Fruit fly (Drosophila melanogaster) whole organism, embryonic: ENCODE results near the gene Cubn.

Source experiments
- CG10209 ChIP-seq: fragments of 200-800 bp; sonication (Bioruptor generic); optimal IDR thresholded peaks from 3 replicates; lab custom pipeline; 2017; ENCODE audit warnings: missing biosample characterization, mild to moderate bottlenecking, missing genetic modification characterization, missing genetic modification reagents
- CG11504 ChIP-seq: fragments of 200-800 bp; sonication (Bioruptor generic); optimal IDR thresholded peaks from 3 replicates; lab custom pipeline; 2019; ENCODE audit warnings: missing biosample characterization, mild to moderate bottlenecking, missing genetic modification characterization, moderate library complexity
- CG12942 ChIP-seq: fragments of 200-800 bp; sonication (Bioruptor generic); optimal IDR thresholded peaks from 3 replicates; lab custom pipeline; 2016; ENCODE audit warnings: missing biosample characterization, missing genetic modification characterization
- CG14050 ChIP-seq: fragments of 200-800 bp; sonication (Bioruptor generic); IDR thresholded peaks from 3 replicates; pipeline ENCODE4 v1.3.6; 2022; ENCODE audit warnings: missing biosample characterization, missing genetic modification characterization
- CG15269 ChIP-seq: fragments of 200-800 bp; sonication (Bioruptor generic); optimal IDR thresholded peaks from 2 replicates; lab custom pipeline; 2018; ENCODE audit warnings: missing biosample characterization, mild to moderate bottlenecking, missing genetic modification characterization, moderate library complexity
- CG16813 ChIP-seq: fragments of 200-800 bp; sonication (Bioruptor generic); IDR thresholded peaks from 3 replicates; pipeline ENCODE4 v1.3.6; 2022; ENCODE audit warnings: missing biosample characterization, missing genetic modification characterization; ENCODE audit not compliant: partially characterized antibody
- CG17829 ChIP-seq: fragments of 200-800 bp; optimal IDR thresholded peaks from 2 replicates; lab custom pipeline; 2019; ENCODE audit warnings: missing biosample characterization, mild to moderate bottlenecking, missing genetic modification characterization, moderate library complexity
- CG2120 ChIP-seq: fragments of 200-800 bp; sonication (Bioruptor generic); optimal IDR thresholded peaks from 3 replicates; lab custom pipeline; 2016; ENCODE audit warnings: missing biosample characterization, missing genetic modification characterization
- CG2202 ChIP-seq: fragments of 200-800 bp; sonication (Bioruptor generic); optimal IDR thresholded peaks from 2 replicates; lab custom pipeline; 2018; ENCODE audit warnings: missing biosample characterization, mild to moderate bottlenecking, missing genetic modification characterization
- CG31224 ChIP-seq: fragments of 200-800 bp; sonication (Bioruptor generic); IDR thresholded peaks from 2 replicates; pipeline ENCODE4 v1.3.6; 2022; ENCODE audit warnings: missing biosample characterization, missing genetic modification characterization
- CG3163 ChIP-seq: fragments of 200-800 bp; sonication (Bioruptor generic); optimal IDR thresholded peaks from 3 replicates; lab custom pipeline; 2016; ENCODE audit warnings: missing biosample characterization, missing genetic modification characterization
- CG3726 ChIP-seq: fragments of 200-800 bp; sonication (Bioruptor generic); IDR thresholded peaks from 3 replicates; pipeline ENCODE4, ENCODE4 v1.3.6; 2022; ENCODE audit warnings: missing biosample characterization, missing genetic modification characterization
- CG5953 ChIP-seq: fragments of 200-800 bp; sonication (Bioruptor generic); IDR thresholded peaks from 2 replicates; pipeline ENCODE4 v1.3.6; 2022; ENCODE audit warnings: missing biosample characterization, missing genetic modification characterization
- CG6689 ChIP-seq: fragments of 200-800 bp; sonication (Bioruptor generic); IDR thresholded peaks from 2 replicates; pipeline ENCODE4 v1.3.6; 2022; ENCODE audit warnings: missing biosample characterization, missing genetic modification characterization
- CG7271 ChIP-seq: fragments of 200-800 bp; sonication (Bioruptor generic); optimal IDR thresholded peaks from 2 replicates; lab custom pipeline; 2018; ENCODE audit warnings: missing biosample characterization, mild to moderate bottlenecking, missing genetic modification characterization, moderate library complexity
- CG7839 ChIP-seq: fragments of 200-800 bp; sonication (Bioruptor generic); optimal IDR thresholded peaks from 3 replicates; lab custom pipeline; 2018; ENCODE audit warnings: missing biosample characterization, mild to moderate bottlenecking, missing genetic modification characterization, moderate library complexity
- CG7928 ChIP-seq: fragments of 200-800 bp; sonication (Bioruptor generic); optimal IDR thresholded peaks from 2 replicates; lab custom pipeline; 2017; ENCODE audit warnings: missing biosample characterization, mild to moderate bottlenecking, missing genetic modification characterization
- CG8281 ChIP-seq: fragments of 200-800 bp; sonication (Bioruptor generic); optimal IDR thresholded peaks from 2 replicates; lab custom pipeline; 2018; ENCODE audit warnings: missing biosample characterization, mild to moderate bottlenecking, missing genetic modification characterization, moderate library complexity
- CG8290 ChIP-seq, 3 experiments: fragments of 200-800 bp; sonication (Bioruptor generic); optimal IDR thresholded peaks; 2 replicates each; lab custom pipeline; 2016 to 2019; ENCODE audit warnings: missing biosample characterization in 3 of 3, missing genetic modification characterization in 3 of 3, mild to moderate bottlenecking in 2 of 3, moderate library complexity in 1 of 3
- CG9437 ChIP-seq: fragments of 200-800 bp; sonication (Bioruptor generic); optimal IDR thresholded peaks from 2 replicates; lab custom pipeline; 2018; ENCODE audit warnings: missing biosample characterization, mild to moderate bottlenecking, missing genetic modification characterization
- CrebB ChIP-seq: fragments of 200-800 bp; sonication (Bioruptor generic); optimal IDR thresholded peaks from 3 replicates; lab custom pipeline; 2018; ENCODE audit warnings: missing biosample characterization, mild to moderate bottlenecking, missing genetic modification characterization
- D ChIP-seq, 2 experiments: fragments of 200-800 bp in 1 of 2; fragments of >200 bp in 1 of 2; sonication (Bioruptor generic) in 1 of 2; optimal IDR thresholded peaks; 2 replicates in 1 of 2; 3 replicates in 1 of 2; lab custom pipeline; 2017; ENCODE audit warnings: mild to moderate bottlenecking in 1 of 2, missing biosample characterization in 1 of 2, missing genetic modification characterization in 1 of 2, missing genetic modification reagents in 1 of 2
- Dfd ChIP-seq, 2 experiments: fragments of >200 bp; optimal IDR thresholded peaks; 2 replicates each; lab custom pipeline; 2017; ENCODE audit warnings: missing biosample characterization in 2 of 2, missing genetic modification characterization in 2 of 2
- Dp ChIP-seq: fragments of 200-800 bp; sonication (Bioruptor generic); optimal IDR thresholded peaks from 2 replicates; lab custom pipeline; 2018; ENCODE audit warnings: missing biosample characterization, mild to moderate bottlenecking, missing genetic modification characterization, moderate library complexity
- Ets65A ChIP-seq: fragments of 200-800 bp; sonication (Bioruptor generic); peaks from one replicate; lab custom pipeline; 2016; ENCODE audit warnings: missing biosample characterization, missing genetic modification characterization
- GATAe ChIP-seq: fragments of 200-800 bp; sonication (Bioruptor generic); conservative IDR thresholded peaks from 2 replicates; pipeline ENCODE4 v1.3.6; 2022; ENCODE audit warnings: missing biosample characterization, missing genetic modification characterization
- Gug ChIP-seq: fragments of 200-800 bp; sonication (Bioruptor generic); IDR thresholded peaks from 4 replicates; pipeline ENCODE4 v1.3.6; 2022; ENCODE audit warnings: missing biosample characterization, missing genetic modification characterization
- Oaz ChIP-seq: fragments of 200-800 bp; sonication (Bioruptor generic); IDR thresholded peaks from 2 replicates; pipeline ENCODE4 v1.3.6; 2022; ENCODE audit warnings: missing biosample characterization, missing genetic modification characterization
- Oli ChIP-seq: fragments of 200-800 bp; sonication (Bioruptor generic); optimal IDR thresholded peaks from 2 replicates; lab custom pipeline; 2018; ENCODE audit warnings: missing biosample characterization, mild to moderate bottlenecking, missing genetic modification characterization, moderate library complexity
- Trl ChIP-seq, 3 experiments: fragments of >200 bp in 2 of 3; fragments of 200-800 bp in 1 of 3; sonication (Bioruptor generic) in 1 of 3; optimal IDR thresholded peaks; 2 replicates in 1 of 3; 3 replicates in 2 of 3; lab custom pipeline; 2016 to 2017; ENCODE audit warnings: missing biosample characterization in 1 of 3, missing genetic modification characterization in 1 of 3
- ato ChIP-seq: fragments of 200-800 bp; sonication (Bioruptor generic); IDR thresholded peaks from 2 replicates; pipeline ENCODE4 v1.3.6; 2022; ENCODE audit warnings: missing biosample characterization, missing genetic modification characterization; ENCODE audit not compliant: partially characterized antibody
- bowl ChIP-seq: fragments of 200-800 bp; sonication (Bioruptor generic); IDR thresholded peaks from 2 replicates; pipeline ENCODE4 v1.3.6; 2022; ENCODE audit warnings: missing biosample characterization, missing genetic modification characterization
- emc ChIP-seq: fragments of 200-800 bp; sonication (Bioruptor generic); optimal IDR thresholded peaks from 2 replicates; lab custom pipeline; 2016; ENCODE audit warnings: missing biosample characterization, missing genetic modification characterization
- ewg ChIP-seq: fragments of 200-800 bp; sonication (Bioruptor generic); optimal IDR thresholded peaks from 3 replicates; lab custom pipeline; 2017; ENCODE audit warnings: mild to moderate bottlenecking, missing biosample characterization, missing genetic modification reagents, missing genetic modification characterization
- exex ChIP-seq: fragments of 200-800 bp; sonication (Bioruptor generic); optimal IDR thresholded peaks from 4 replicates; lab custom pipeline; 2018; ENCODE audit warnings: missing biosample characterization, mild to moderate bottlenecking, missing genetic modification characterization, moderate library complexity
- grn ChIP-seq: fragments of 200-800 bp; sonication (Bioruptor generic); optimal IDR thresholded peaks from 3 replicates; lab custom pipeline; 2017; ENCODE audit warnings: missing biosample characterization, missing genetic modification characterization
- h ChIP-seq: fragments of >200 bp; optimal IDR thresholded peaks from 2 replicates; lab custom pipeline; 2017
- ham ChIP-seq: fragments of 200-800 bp; sonication (Bioruptor generic); IDR thresholded peaks from 2 replicates; pipeline ENCODE4 v1.3.6; 2022; ENCODE audit warnings: missing biosample characterization, missing genetic modification characterization
- hbn ChIP-seq: fragments of 200-800 bp; sonication (Bioruptor generic); IDR thresholded peaks from 2 replicates; pipeline ENCODE4 v1.3.6; 2022; ENCODE audit warnings: missing biosample characterization, missing genetic modification characterization; ENCODE audit not compliant: partially characterized antibody
- her ChIP-seq: fragments of 200-800 bp; sonication (Bioruptor generic); optimal IDR thresholded peaks from 2 replicates; lab custom pipeline; 2016; ENCODE audit warnings: missing biosample characterization, missing genetic modification characterization
- lilli ChIP-seq: fragments of 200-800 bp; sonication (Bioruptor generic); optimal IDR thresholded peaks from 3 replicates; lab custom pipeline; 2016; ENCODE audit warnings: missing biosample characterization, missing genetic modification characterization
- maf-S ChIP-seq: fragments of 200-800 bp; sonication (Bioruptor generic); optimal IDR thresholded peaks from 2 replicates; lab custom pipeline; 2016; ENCODE audit warnings: missing biosample characterization, missing genetic modification characterization
- nmo ChIP-seq: fragments of 200-800 bp; sonication (Bioruptor generic); optimal IDR thresholded peaks from 2 replicates; lab custom pipeline; 2018; ENCODE audit warnings: missing biosample characterization, mild to moderate bottlenecking, missing genetic modification characterization, moderate library complexity
- pita ChIP-seq: fragments of 200-800 bp; sonication (Bioruptor generic); optimal IDR thresholded peaks from 2 replicates; lab custom pipeline; 2017; ENCODE audit warnings: missing biosample characterization, mild to moderate bottlenecking, missing genetic modification characterization
- shn ChIP-seq: fragments of 200-800 bp; sonication (Bioruptor generic); optimal IDR thresholded peaks from 3 replicates; lab custom pipeline; 2016; ENCODE audit warnings: missing biosample characterization, missing genetic modification characterization
- sna ChIP-seq: fragments of 200-800 bp; sonication (Bioruptor generic); IDR thresholded peaks from 2 replicates; pipeline ENCODE4 v1.3.6; 2022; ENCODE audit warnings: missing biosample characterization, missing genetic modification characterization; ENCODE audit not compliant: partially characterized antibody
- sr ChIP-seq: fragments of 200-800 bp; sonication (Bioruptor generic); IDR thresholded peaks from 3 replicates; pipeline ENCODE4 v1.3.6; 2022; ENCODE audit warnings: missing biosample characterization, missing genetic modification characterization
- vnd ChIP-seq: fragments of 200-800 bp; sonication (Bioruptor generic); IDR thresholded peaks from 3 replicates; pipeline ENCODE4 v1.3.6; 2022; ENCODE audit warnings: missing biosample characterization, missing genetic modification characterization; ENCODE audit not compliant: partially characterized antibody

Cubn gene

dm6 chrX:9583440-9584103 lies 12.5 kb upstream of the Cubn start (continued):
- TF ChIP-seq Gug (peak; percentile 89), grn (GFP tag; lab: Kevin White, UChicago) (peak; percentile 37), CG17829 (tag; lab: Kevin White, UChicago) (peak; percentile 94), hbn (GFP tag; lab: Robert Waterston, UW) (no peak), sna (GFP tag; lab: Robert Waterston, UW) (no peak), pita (GFP tag; lab: Kevin White, UChicago) (no peak), nmo (GFP tag; lab: Kevin White, UChicago) (peak; percentile 96), CG10209 (GFP tag; lab: Kevin White, UChicago) (peak; percentile 95), CG8281 (tag; lab: Kevin White, UChicago) (peak; percentile 75), CG6689 (GFP tag; lab: Robert Waterston, UW) (peak; percentile 96), Oaz (GFP tag; lab: Robert Waterston, UW) (peak; percentile 88), CG11504 (peak; percentile 95), Ets65A (GFP tag; lab: Kevin White, UChicago) (peak; percentile 94), shn (GFP tag; lab: Kevin White, UChicago) (peak; percentile 17), her (GFP tag; lab: Kevin White, UChicago) (peak; percentile 45), h (no peak), lilli (GFP tag; lab: Kevin White, UChicago) (peak; percentile 90), CG9437 (GFP tag; lab: Kevin White, UChicago) (peak; percentile 89), Dp (GFP tag; lab: Kevin White, UChicago) (peak; percentile 4), bowl (GFP tag; lab: Robert Waterston, UW) (peak; percentile 87), CG15269 (peak; percentile 97), emc (GFP tag; lab: Kevin White, UChicago) (peak; percentile 6), CG14050 (GFP tag; lab: Robert Waterston, UW) (peak; percentile 92), ham (GFP tag; lab: Robert Waterston, UW) (peak; percentile 72), D (optimal IDR thresholded peaks at IDR 0.05; lab: Kevin White, UChicago) (no peak), D (GFP tag; optimal IDR thresholded peaks at IDR 0.05; lab: Kevin White, UChicago) (peak; percentile 93), sr (peak; percentile 64; the same call in 2 of the 3 replicates), ewg (GFP tag; lab: Kevin White, UChicago) (peak; percentile 87), CG3726 (GFP tag; lab: Robert Waterston, UW) (peak; percentile 85; the same call in 2 of the 3 replicates), maf-S (GFP tag; lab: Kevin White, UChicago) (peak; percentile 54), Trl (optimal IDR thresholded peaks at IDR 0.05; lab: Kevin White, UChicago) (peak in 1 of 2 experiments; percentile 8), Trl (GFP tag; optimal IDR thresholded peaks at IDR 0.05; lab: Kevin White, UChicago) (peak; percentile 13), CG7271 (tag; lab: Kevin White, UChicago) (peak; percentile 61), CG8290 (GFP tag; optimal IDR thresholded peaks at IDR 0.05; lab: Kevin White, UChicago) (peak; percentile 70), CG8290 (tag; optimal IDR thresholded peaks at IDR 0.05; lab: Kevin White, UChicago) (peak; percentile 70 to 74), CG7839 (tag; lab: Kevin White, UChicago) (peak; percentile 96), Dfd (GFP tag; optimal IDR thresholded peaks at IDR 0.05; lab: Kevin White, UChicago) (no peak), exex (tag; lab: Kevin White, UChicago) (peak; percentile 60), CG12942 (peak; percentile 82), vnd (no peak), CG5953 (GFP tag; lab: Robert Waterston, UW) (peak; percentile 89), CrebB (tag; lab: Kevin White, UChicago) (peak; percentile 92), CG7928 (GFP tag; lab: Kevin White, UChicago) (peak; percentile 73), CG3163 (GFP tag; lab: Kevin White, UChicago) (no peak), CG2202 (peak; percentile 86), CG16813 (GFP tag; lab: Robert Waterston, UW) (no peak), CG2120 (GFP tag; lab: Kevin White, UChicago) (peak; percentile 90), Oli (tag; lab: Kevin White, UChicago) (peak; percentile 96), GATAe (GFP tag; lab: Robert Waterston, UW) (peak; percentile 77), ato (no peak), CG31224 (GFP tag; lab: Robert Waterston, UW) (peak; percentile 83)
